Fruit fly (Drosophila melanogaster) whole organism, prepupa: ENCODE data around the gene CG31551.

Experiments used
- Blimp-1 ChIP-seq: fragments of 200-800 bp; sonication (Bioruptor generic); optimal IDR thresholded peaks from 3 replicates; lab custom pipeline; 2017; ENCODE audit warnings: missing biosample characterization, missing genetic modification characterization, mild to moderate bottlenecking, moderate library complexity, missing genetic modification reagents
- CG11902 ChIP-seq: fragments of 200-800 bp; sonication (Bioruptor generic); optimal IDR thresholded peaks from 3 replicates; lab custom pipeline; 2016; ENCODE audit warnings: missing biosample characterization, missing genetic modification characterization
- CG16779 ChIP-seq: fragments of 200-800 bp; sonication (Bioruptor generic); optimal IDR thresholded peaks from 3 replicates; lab custom pipeline; 2017; ENCODE audit warnings: missing biosample characterization, mild to moderate bottlenecking, missing genetic modification characterization
- CG34406 ChIP-seq: fragments of 200-800 bp; sonication (Bioruptor generic); optimal IDR thresholded peaks from 3 replicates; lab custom pipeline; 2016; ENCODE audit warnings: missing biosample characterization, missing genetic modification characterization
- CG6808 ChIP-seq: fragments of 200-800 bp; sonication (Bioruptor generic); optimal IDR thresholded peaks from 3 replicates; lab custom pipeline; 2017; ENCODE audit warnings: missing biosample characterization, missing genetic modification characterization, mild to moderate bottlenecking, moderate library complexity, missing genetic modification reagents
- CG7368 ChIP-seq: fragments of 200-800 bp; sonication (Bioruptor generic); optimal IDR thresholded peaks from 3 replicates; lab custom pipeline; 2016; ENCODE audit warnings: missing biosample characterization, missing genetic modification characterization
- CG9139 ChIP-seq: fragments of 200-800 bp; sonication (Bioruptor generic); optimal IDR thresholded peaks from 3 replicates; lab custom pipeline; 2017; ENCODE audit warnings: missing biosample characterization, mild to moderate bottlenecking, missing genetic modification characterization
- Ets96B ChIP-seq: fragments of 200-800 bp; optimal IDR thresholded peaks from 2 replicates; lab custom pipeline; 2019; ENCODE audit warnings: missing biosample characterization, mild to moderate bottlenecking, missing genetic modification characterization, moderate library complexity
- Lpt ChIP-seq: fragments of 200-800 bp; sonication (Bioruptor generic); optimal IDR thresholded peaks from 3 replicates; lab custom pipeline; 2016; ENCODE audit warnings: missing biosample characterization, missing genetic modification characterization
- Met ChIP-seq: fragments of 200-800 bp; sonication (Bioruptor generic); optimal IDR thresholded peaks from 3 replicates; lab custom pipeline; 2016; ENCODE audit warnings: missing biosample characterization, missing genetic modification characterization
- Sox15 ChIP-seq: fragments of 200-800 bp; sonication (Bioruptor generic); optimal IDR thresholded peaks from 3 replicates; lab custom pipeline; 2016; ENCODE audit warnings: missing biosample characterization, missing genetic modification characterization
- acj6 ChIP-seq: fragments of 200-800 bp; sonication (Bioruptor generic); optimal IDR thresholded peaks from 3 replicates; lab custom pipeline; 2016; ENCODE audit warnings: missing biosample characterization, missing genetic modification characterization
- fd59A ChIP-seq: fragments of 200-800 bp; sonication (Bioruptor generic); optimal IDR thresholded peaks from 2 replicates; lab custom pipeline; 2017; ENCODE audit warnings: missing biosample characterization, mild to moderate bottlenecking, missing genetic modification characterization, missing genetic modification reagents
- spab ChIP-seq: fragments of 200-800 bp; sonication (Bioruptor generic); optimal IDR thresholded peaks from 2 replicates; lab custom pipeline; 2017; ENCODE audit warnings: missing biosample characterization, mild to moderate bottlenecking, missing genetic modification characterization, missing genetic modification reagents

DNA sequence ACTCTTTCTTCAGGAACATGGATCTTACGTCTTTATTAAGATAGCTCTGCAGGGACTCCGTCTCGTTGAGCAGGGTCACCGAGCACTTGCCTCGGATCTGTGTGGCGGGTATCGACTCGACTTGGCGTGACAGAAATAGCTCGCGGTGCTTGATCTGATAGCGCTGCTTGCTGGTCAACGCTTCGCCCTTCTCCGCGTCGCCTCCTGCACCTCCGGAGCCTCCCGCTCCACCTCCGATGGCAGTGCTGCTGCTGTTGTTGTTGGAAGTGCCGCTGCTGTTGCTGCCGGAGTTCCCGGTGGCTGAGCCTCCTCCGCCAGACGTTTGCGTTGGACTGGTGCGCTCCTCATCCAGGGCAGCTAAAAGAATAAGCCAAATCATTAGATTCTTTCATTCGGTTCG, 15.8 kb downstream of the CG31551 start:
- TF ChIP-seq Met (GFP tag; lab: Kevin White, UChicago) (no peak), CG11902 (GFP tag; lab: Kevin White, UChicago) (no peak), Sox15 (GFP tag; lab: Kevin White, UChicago) (no peak), CG34406 (GFP tag; lab: Kevin White, UChicago) (no peak), CG6808 (GFP tag; lab: Kevin White, UChicago) (no peak), CG9139 (GFP tag; lab: Kevin White, UChicago) (no peak), CG16779 (tag; lab: Kevin White, UChicago) (no peak), Lpt (GFP tag; lab: Kevin White, UChicago) (no peak), CG7368 (GFP tag; lab: Kevin White, UChicago) (no peak), acj6 (GFP tag; lab: Kevin White, UChicago) (no peak), Ets96B (tag; lab: Kevin White, UChicago) (no peak), spab (no peak), fd59A (GFP tag; lab: Kevin White, UChicago) (no peak), Blimp-1 (GFP tag; lab: Kevin White, UChicago) (no peak)
